Fruit fly (Drosophila melanogaster): ENCODE data around the gene CG1409.

The CG1409 gene

dm6 chrX:7901153-7902038 is 43.4 kb downstream of the CG1409 start, which contains the start of the genes RpS6 and bys (continued):
- no peak for TF ChIP-seq psq (GFP tag; optimal IDR thresholded peaks at IDR 0.05)
- TF ChIP-seq CG14860 (GFP tag; IDR thresholded peaks at IDR 0.05; ENCODE audit: partially characterized antibody) = peak; percentile 77
- peak; percentile 30 for TF ChIP-seq CG30020 (tag; optimal IDR thresholded peaks at IDR 0.05)
- TF ChIP-seq CG13287 (GFP tag; IDR thresholded peaks at IDR 0.05; ENCODE audit: partially characterized antibody) = peak; percentile 76
- peak; percentile 39 for TF ChIP-seq CG4424 (GFP tag; optimal IDR thresholded peaks at IDR 0.05)
- TF ChIP-seq gcm (GFP tag; optimal IDR thresholded peaks at IDR 0.05) = no peak
- TF ChIP-seq Sox100B (GFP tag; optimal IDR thresholded peaks at IDR 0.05) = peak; percentile 61
- TF ChIP-seq kah (GFP tag; optimal IDR thresholded peaks at IDR 0.05) = peak; percentile 41
- TF ChIP-seq BtbVII (GFP tag; optimal IDR thresholded peaks at IDR 0.05) = peak; percentile 77
- TF ChIP-seq eyg (GFP tag; optimal IDR thresholded peaks at IDR 0.05) = peak; percentile 6
- no peak for TF ChIP-seq lov (optimal IDR thresholded peaks at IDR 0.05)
- TF ChIP-seq lov (GFP tag; IDR thresholded peaks at IDR 0.05) = 0 out of 3 replicates have a peak, but pooled peaks have one; percentile 66
- TF ChIP-seq klu (GFP tag; IDR thresholded peaks at IDR 0.05) = no peak
- peak; percentile 34 for TF ChIP-seq CG7271 (tag; optimal IDR thresholded peaks at IDR 0.05)
- peak; percentile 8 for TF ChIP-seq CG4820 (GFP tag; optimal IDR thresholded peaks at IDR 0.05)
- peak; percentile 30 for TF ChIP-seq CG12104 (GFP tag; optimal IDR thresholded peaks at IDR 0.05)
- TF ChIP-seq knrl (GFP tag; IDR thresholded peaks at IDR 0.05; ENCODE audit: partially characterized antibody) = peak; percentile 83
- no peak for TF ChIP-seq ham (GFP tag; IDR thresholded peaks at IDR 0.05)
- TF ChIP-seq CG10654 (GFP tag; optimal IDR thresholded peaks at IDR 0.05) = peak; percentile 10
- TF ChIP-seq chn (GFP tag; optimal IDR thresholded peaks at IDR 0.05) = peak; percentile 37
- TF ChIP-seq CG8924 (tag; optimal IDR thresholded peaks at IDR 0.05) = peak; percentile 3
- TF ChIP-seq CG11085 (GFP tag; IDR thresholded peaks at IDR 0.05) = peak; percentile 55
- peak; percentile 49 for TF ChIP-seq Jarid2 (GFP tag; optimal IDR thresholded peaks at IDR 0.05)
- peak; percentile 38 for TF ChIP-seq MBD-R2 (GFP tag; IDR thresholded peaks at IDR 0.05)
- TF ChIP-seq Bteb2 (GFP tag; optimal IDR thresholded peaks at IDR 0.05) = peak; percentile 58
- TF ChIP-seq dmrt11E (tag; optimal IDR thresholded peaks at IDR 0.05) = no peak
- TF ChIP-seq CG34224 (GFP tag; IDR thresholded peaks at IDR 0.05; ENCODE audit: partially characterized antibody) = peak; percentile 70
- no peak for TF ChIP-seq sens (GFP tag)
- TF ChIP-seq bab2 (GFP tag; optimal IDR thresholded peaks at IDR 0.05) = peak; percentile 36
- TF ChIP-seq chinmo (GFP tag; IDR thresholded peaks at IDR 0.05; ENCODE audit: partially characterized antibody) = peak; percentile 59; the same call in 1 of the 4 replicates
- TF ChIP-seq CG2120 (GFP tag; optimal IDR thresholded peaks at IDR 0.05) = peak; percentile 62
- no peak for TF ChIP-seq Hey (tag; optimal IDR thresholded peaks at IDR 0.05)
- TF ChIP-seq sisA (GFP tag; IDR thresholded peaks at IDR 0.05) = 0 out of 2 replicates have a peak, but pooled peaks have one; percentile 20
- peak; percentile 12 for TF ChIP-seq fu2 (GFP tag; optimal IDR thresholded peaks at IDR 0.05)
- peak; percentile 23 for TF ChIP-seq stwl (tag; optimal IDR thresholded peaks at IDR 0.05)
- peak; percentile 25; the same call in 1 of the 3 replicates for TF ChIP-seq Dbx (GFP tag; IDR thresholded peaks at IDR 0.05)
- TF ChIP-seq CG8944 (GFP tag; optimal IDR thresholded peaks at IDR 0.05) = peak; percentile 32
- TF ChIP-seq CG10209 (GFP tag; optimal IDR thresholded peaks at IDR 0.05) = peak; percentile 43
- TF ChIP-seq kay (GFP tag; optimal IDR thresholded peaks at IDR 0.05) = no peak
- no peak for TF ChIP-seq cg (GFP tag; optimal IDR thresholded peaks at IDR 0.05)
- TF ChIP-seq CG10431 (GFP tag; optimal IDR thresholded peaks at IDR 0.05) = peak; percentile 51
- TF ChIP-seq ase (GFP tag; IDR thresholded peaks at IDR 0.05) = peak; percentile 61; the same call in 1 of the 3 replicates
- TF ChIP-seq ranshi (GFP tag; IDR thresholded peaks at IDR 0.05) = peak; percentile 39
- TF ChIP-seq CG3281 (GFP tag; optimal IDR thresholded peaks at IDR 0.05) = peak; percentile 67
- peak; percentile 36 for TF ChIP-seq PHDP (tag; optimal IDR thresholded peaks at IDR 0.05)
- peak; percentile 4 for TF ChIP-seq CG12769 (tag; optimal IDR thresholded peaks at IDR 0.05)
- TF ChIP-seq CG5953 (GFP tag; IDR thresholded peaks at IDR 0.05) = 0 out of 2 replicates have a peak, but pooled peaks have one; percentile 8
- TF ChIP-seq Camta (GFP tag; optimal IDR thresholded peaks at IDR 0.05) = no peak

Measured in whole organism, embryonic.